Fruit fly (Drosophila melanogaster): ENCODE results near the gene ppk5.

Gene ppk5

DNA sequence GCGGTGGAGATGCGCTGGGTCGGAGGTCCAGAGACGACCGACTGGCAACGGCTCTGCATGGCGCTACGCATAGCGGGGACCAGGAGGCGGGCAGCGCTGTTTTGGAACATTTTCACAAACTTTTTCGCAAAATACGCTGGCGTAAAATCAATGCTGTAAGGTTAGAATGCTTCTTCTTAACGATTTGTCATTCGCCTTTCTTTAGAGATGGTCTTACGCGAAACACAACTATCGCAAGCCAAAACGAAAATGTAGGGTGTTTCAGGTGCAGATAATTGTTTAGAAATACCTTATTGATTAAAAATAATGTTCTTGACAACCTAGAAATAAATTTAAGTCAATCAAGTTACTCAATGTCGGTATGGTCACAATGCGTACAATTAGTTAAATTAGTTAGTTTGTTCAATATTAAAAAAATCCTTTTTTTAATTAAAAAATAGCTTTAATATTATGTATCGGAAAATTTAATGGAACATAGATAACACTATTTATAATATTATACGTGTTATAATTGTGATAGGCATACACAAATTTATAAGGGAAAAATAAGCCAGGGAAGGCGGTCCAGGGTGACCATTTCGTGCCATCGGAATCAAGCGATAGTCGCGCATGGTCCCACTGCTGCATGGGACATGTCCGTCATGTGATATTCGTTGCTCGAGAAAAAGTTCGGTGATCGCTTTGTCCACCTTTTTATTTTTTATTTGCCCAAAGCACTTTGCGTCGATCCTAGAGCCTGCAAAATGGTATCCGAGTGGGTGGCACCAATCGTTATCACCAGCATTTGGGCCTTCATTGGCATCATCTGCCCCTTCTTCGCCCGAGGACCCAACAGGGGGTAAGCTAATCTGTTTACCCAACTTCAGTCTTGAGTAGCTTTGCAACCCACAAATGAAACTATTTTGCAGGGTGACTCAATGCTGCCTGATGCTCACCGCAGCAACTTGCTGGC, 5.1 kb downstream of the ppk5 start, which contains the start of the genes COX8 and VhaM9.7-b:
COX8 (minus strand) TSS at position 203 of the 952 bp plus-strand sequence.
VhaM9.7-b (plus strand) TSS at position 618 of the 952 bp plus-strand sequence.
- TF ChIP-seq slp2 (GFP tag; optimal IDR thresholded peaks at IDR 0.05) (peak; percentile 2), CG4282 (GFP tag; optimal IDR thresholded peaks at IDR 0.05) (peak; percentile 15), pnt (GFP tag; optimal IDR thresholded peaks at IDR 0.05) (peak; percentile 59), ara (GFP tag; IDR thresholded peaks at IDR 0.05) (peak; percentile 54; the same call in 1 of the 2 replicates), zen2 (GFP tag; IDR thresholded peaks at IDR 0.05; ENCODE audit: partially characterized antibody) (peak; percentile 51; the same call in 1 of the 3 replicates), crol (GFP tag; IDR thresholded peaks at IDR 0.05) (no peak), Bteb2 (GFP tag; optimal IDR thresholded peaks at IDR 0.05) (no peak), Antp (GFP tag; optimal IDR thresholded peaks at IDR 0.05) (peak; percentile 46), CG31224 (GFP tag; IDR thresholded peaks at IDR 0.05) (peak; percentile 8; the same call in 1 of the 2 replicates), CG6765 (GFP tag; optimal IDR thresholded peaks at IDR 0.05) (no peak), pzg (GFP tag; optimal IDR thresholded peaks at IDR 0.05) (peak; percentile 67), CG2129 (GFP tag; IDR thresholded peaks at IDR 0.05; ENCODE audit: partially characterized antibody) (no peak; the same call in 1 of the 2 replicates), Elba2 (GFP tag; optimal IDR thresholded peaks at IDR 0.05) (peak; percentile 42), pho (GFP tag; optimal IDR thresholded peaks at IDR 0.05) (peak; percentile 13), inv (GFP tag; IDR thresholded peaks at IDR 0.05; ENCODE audit: partially characterized antibody) (peak; percentile 65; the same call in 1 of the 2 replicates), dm (GFP tag; optimal IDR thresholded peaks at IDR 0.05) (peak; percentile 12), bab2 (GFP tag; optimal IDR thresholded peaks at IDR 0.05) (peak; percentile 49), ci (GFP tag; IDR thresholded peaks at IDR 0.05) (peak; percentile 63), ato (GFP tag; IDR thresholded peaks at IDR 0.05; ENCODE audit: partially characterized antibody) (peak; percentile 48; the same call in 1 of the 2 replicates), fd96Cb (tag; optimal IDR thresholded peaks at IDR 0.05) (peak; percentile 43), kah (GFP tag; optimal IDR thresholded peaks at IDR 0.05) (peak; percentile 10), MESR4 (GFP tag; optimal IDR thresholded peaks at IDR 0.05) (peak; percentile 97), CG17186 (GFP tag; optimal IDR thresholded peaks at IDR 0.05) (no peak), CG9437 (GFP tag; optimal IDR thresholded peaks at IDR 0.05) (peak; percentile 61), vnd (GFP tag; IDR thresholded peaks at IDR 0.05; ENCODE audit: partially characterized antibody) (peak; percentile 65; the same call in 1 of the 3 replicates), CG42726 (GFP tag; IDR thresholded peaks at IDR 0.05; ENCODE audit: partially characterized antibody) (peak; percentile 79), CG33557 (GFP tag; optimal IDR thresholded peaks at IDR 0.05) (peak; percentile 32), CG7786 (GFP tag; optimal IDR thresholded peaks at IDR 0.05) (peak; percentile 30), cas (GFP tag; IDR thresholded peaks at IDR 0.05) (no peak), Sry-δ (GFP tag; optimal IDR thresholded peaks at IDR 0.05) (peak; percentile 93), gsb-n (tag; optimal IDR thresholded peaks at IDR 0.05) (no peak), chif (GFP tag; optimal IDR thresholded peaks at IDR 0.05) (peak; percentile 50 to 51), CG1647 (GFP tag; optimal IDR thresholded peaks at IDR 0.05) (peak; percentile 25), tin (GFP tag; optimal IDR thresholded peaks at IDR 0.05) (peak; percentile 64), trem (tag; optimal IDR thresholded peaks at IDR 0.05) (peak; percentile 40), CG12769 (tag; optimal IDR thresholded peaks at IDR 0.05) (peak; percentile 56), Ets97D (GFP tag; optimal IDR thresholded peaks at IDR 0.05) (peak; percentile 56), wdn (GFP tag; IDR thresholded peaks at IDR 0.05) (0 out of 2 replicates have a peak, but pooled peaks have one; percentile 47), Hsf (GFP tag; optimal IDR thresholded peaks at IDR 0.05) (peak; percentile 77), pan (optimal IDR thresholded peaks at IDR 0.05) (no peak), pan (GFP tag; optimal IDR thresholded peaks at IDR 0.05 in 1 of 2, IDR thresholded peaks at IDR 0.05 in 1 of 2) (peak in 1 of 2 experiments; percentile 37), Jarid2 (GFP tag; optimal IDR thresholded peaks at IDR 0.05) (no peak), tgo (GFP tag; IDR thresholded peaks at IDR 0.05) (peak; percentile 58; the same call in 2 of the 3 replicates), jigr1 (GFP tag; IDR thresholded peaks at IDR 0.05) (peak; percentile 34; the same call in 1 of the 3 replicates), Nf-YC (tag; optimal IDR thresholded peaks at IDR 0.05) (peak; percentile 63), CG3065 (GFP tag; optimal IDR thresholded peaks at IDR 0.05) (no peak), corto (GFP tag; optimal IDR thresholded peaks at IDR 0.05) (no peak), ems (GFP tag; optimal IDR thresholded peaks at IDR 0.05) (peak; percentile 40)

Data from whole organism, embryonic.